Worm (Caenorhabditis elegans): ENCODE measurements around the gene cuc-1.

The cuc-1 gene

ce11 chrIII:7880132-7880715 lies 19.4 kb upstream of the cuc-1 start:
- TF ChIP-seq tbx-2 (tag; optimal IDR thresholded peaks at IDR 0.05) (no peak), unc-39 (tag; optimal IDR thresholded peaks at IDR 0.05) (no peak), pqm-1 (tag; optimal IDR thresholded peaks at IDR 0.05) (no peak), elt-3 (tag; optimal IDR thresholded peaks at IDR 0.05) (no peak), nhr-28 (tag; optimal IDR thresholded peaks at IDR 0.05) (no peak), pha-4 (tag; optimal IDR thresholded peaks at IDR 0.05) (no peak), R02D3.7 (tag; optimal IDR thresholded peaks at IDR 0.05) (no peak), ceh-28 (tag; optimal IDR thresholded peaks at IDR 0.05) (no peak), mdl-1 (tag; optimal IDR thresholded peaks at IDR 0.05) (no peak), sea-2 (GFP tag; optimal IDR thresholded peaks at IDR 0.05) (no peak), ztf-4 (tag; optimal IDR thresholded peaks at IDR 0.05) (no peak), nfya-1 (tag; optimal IDR thresholded peaks at IDR 0.05; ENCODE audit: insufficient read depth) (no peak)

ce11 chrIII:7878852-7879329 lies 18.1 kb upstream of the cuc-1 start, which contains the start of gene sup-18:
Gene sup-18, minus strand, starts transcription at chrIII:7878902.
- no peak for TF ChIP-seq ZK546.5 (tag; optimal IDR thresholded peaks at IDR 0.05)

- TF ChIP-seq nhr-12 (tag; optimal IDR thresholded peaks at IDR 0.05) (no peak), nhr-76 (tag; optimal IDR thresholded peaks at IDR 0.05) (no peak), mml-1 (tag; optimal IDR thresholded peaks at IDR 0.05) (no peak), nhr-23 (tag; optimal IDR thresholded peaks at IDR 0.05) (no peak), fkh-2 (tag; optimal IDR thresholded peaks at IDR 0.05) (no peak), hmg-11 (tag; optimal IDR thresholded peaks at IDR 0.05) (no peak), unc-39 (tag; optimal IDR thresholded peaks at IDR 0.05) (no peak), mdl-1 (tag; optimal IDR thresholded peaks at IDR 0.05) (no peak), pha-4 (tag; optimal IDR thresholded peaks at IDR 0.05) (no peak), nhr-237 (tag; optimal IDR thresholded peaks at IDR 0.05) (no peak), nhr-67 (tag; optimal IDR thresholded peaks at IDR 0.05) (no peak), lin-15B (tag; optimal IDR thresholded peaks at IDR 0.05) (no peak), nhr-28 (tag; optimal IDR thresholded peaks at IDR 0.05) (no peak), tbx-2 (tag; optimal IDR thresholded peaks at IDR 0.05) (no peak), aly-2 (tag; optimal IDR thresholded peaks at IDR 0.05) (no peak), daf-12 (tag; optimal IDR thresholded peaks at IDR 0.05) (no peak)
Measured at ce11 chrIII:7877090-7877489, 16.3 kb upstream of the cuc-1 start.

ce11 chrIII:7873481-7873880 lies 12.7 kb upstream of the cuc-1 start, which contains the start of gene tyr-1:
Gene tyr-1, plus strand, starts transcription at chrIII:7873781.
- TF ChIP-seq fkh-2 (tag; optimal IDR thresholded peaks at IDR 0.05): no peak
- TF ChIP-seq unc-62 (GFP tag; optimal IDR thresholded peaks at IDR 0.05): no peak
- TF ChIP-seq nhr-28 (tag; optimal IDR thresholded peaks at IDR 0.05): no peak
- no peak for TF ChIP-seq pqm-1 (tag; optimal IDR thresholded peaks at IDR 0.05)
- TF ChIP-seq ceh-28 (tag; optimal IDR thresholded peaks at IDR 0.05): no peak
- TF ChIP-seq nhr-237 (tag; optimal IDR thresholded peaks at IDR 0.05): no peak
- no peak for TF ChIP-seq lin-39 (tag; optimal IDR thresholded peaks at IDR 0.05)
- TF ChIP-seq pha-4 (tag; optimal IDR thresholded peaks at IDR 0.05): no peak
- no peak for TF ChIP-seq mdl-1 (tag; optimal IDR thresholded peaks at IDR 0.05)
- no peak for TF ChIP-seq nfya-1 (tag; optimal IDR thresholded peaks at IDR 0.05; ENCODE audit: insufficient read depth)
- no peak for TF ChIP-seq fos-1 (tag; optimal IDR thresholded peaks at IDR 0.05)
- no peak for TF ChIP-seq daf-12 (tag; optimal IDR thresholded peaks at IDR 0.05)
- no peak for TF ChIP-seq nhr-11 (tag; optimal IDR thresholded peaks at IDR 0.05)
- TF ChIP-seq fkh-10 (GFP tag; optimal IDR thresholded peaks at IDR 0.05): no peak
- TF ChIP-seq sea-2 (GFP tag; optimal IDR thresholded peaks at IDR 0.05): no peak
- TF ChIP-seq elt-1 (tag; optimal IDR thresholded peaks at IDR 0.05): no peak

ce11 chrIII:7872776-7873175 lies 12.0 kb upstream of the cuc-1 start:
- TF ChIP-seq lsy-12 (tag; optimal IDR thresholded peaks at IDR 0.05) (no peak), nhr-43 (tag; optimal IDR thresholded peaks at IDR 0.05; ENCODE audit: poor library complexity, severe bottlenecking) (no peak), fos-1 (tag; optimal IDR thresholded peaks at IDR 0.05) (no peak)

All from whole organism, L3 larva.